Fruit fly (Drosophila melanogaster) whole organism, embryonic: ENCODE data around the gene CG9044.

Experiments
- Ada2b ChIP-seq: fragments of 200-800 bp; sonication (Bioruptor generic); IDR thresholded peaks from 2 replicates; pipeline ENCODE4 v1.3.6; 2022; ENCODE audit warnings: missing biosample characterization, missing genetic modification characterization
- C15 ChIP-seq: fragments of 200-800 bp; sonication (Bioruptor generic); IDR thresholded peaks from 3 replicates; pipeline ENCODE4 v1.3.6; 2022; ENCODE audit warnings: missing biosample characterization, missing genetic modification characterization
- CG11504 ChIP-seq: fragments of 200-800 bp; sonication (Bioruptor generic); optimal IDR thresholded peaks from 3 replicates; lab custom pipeline; 2019; ENCODE audit warnings: missing biosample characterization, mild to moderate bottlenecking, missing genetic modification characterization, moderate library complexity
- CG11723 ChIP-seq: fragments of 200-800 bp; sonication (Bioruptor generic); optimal IDR thresholded peaks from 2 replicates; lab custom pipeline; 2017; ENCODE audit warnings: missing biosample characterization, mild to moderate bottlenecking, missing genetic modification characterization
- CG12071 ChIP-seq: fragments of 200-800 bp; sonication (Bioruptor generic); optimal IDR thresholded peaks from 3 replicates; lab custom pipeline; 2018; ENCODE audit warnings: missing biosample characterization, mild to moderate bottlenecking, missing genetic modification characterization
- CG12236 ChIP-seq: fragments of 200-800 bp; sonication (Bioruptor generic); optimal IDR thresholded peaks from 2 replicates; lab custom pipeline; 2016; ENCODE audit warnings: missing biosample characterization, missing genetic modification characterization
- CG17186 ChIP-seq: fragments of 200-800 bp; sonication (Bioruptor generic); optimal IDR thresholded peaks from 3 replicates; lab custom pipeline; 2017; ENCODE audit warnings: missing biosample characterization, missing genetic modification reagents, missing genetic modification characterization
- CG17361 ChIP-seq: fragments of 200-800 bp; sonication (Bioruptor generic); IDR thresholded peaks from 3 replicates; pipeline ENCODE4 v1.3.6; 2022; ENCODE audit warnings: missing biosample characterization, missing genetic modification characterization
- CG17568 ChIP-seq: fragments of 200-800 bp; sonication (Bioruptor generic); optimal IDR thresholded peaks from 2 replicates; lab custom pipeline; 2018; ENCODE audit warnings: missing biosample characterization, mild to moderate bottlenecking, missing genetic modification characterization, moderate library complexity
- CG18262 ChIP-seq: fragments of 200-800 bp; optimal IDR thresholded peaks from 3 replicates; lab custom pipeline; 2019; ENCODE audit warnings: missing biosample characterization, mild to moderate bottlenecking, missing genetic modification characterization, moderate library complexity
- CG30431 ChIP-seq: fragments of 200-800 bp; sonication (Bioruptor generic); optimal IDR thresholded peaks from 2 replicates; lab custom pipeline; 2017; ENCODE audit warnings: missing biosample characterization, missing genetic modification characterization
- CG3065 ChIP-seq: fragments of 200-800 bp; sonication (Bioruptor generic); optimal IDR thresholded peaks from 2 replicates; lab custom pipeline; 2016; ENCODE audit warnings: missing biosample characterization, missing genetic modification characterization
- CG32532 ChIP-seq: fragments of 200-800 bp; sonication (Bioruptor generic); IDR thresholded peaks from 2 replicates; pipeline ENCODE4 v1.3.6; 2022; ENCODE audit warnings: missing biosample characterization, missing genetic modification characterization
- CG32767 ChIP-seq: fragments of 200-800 bp; sonication (Bioruptor generic); IDR thresholded peaks from 2 replicates; pipeline ENCODE4 v1.3.6; 2022; ENCODE audit warnings: missing biosample characterization, missing genetic modification characterization
- CG3281 ChIP-seq: fragments of 200-800 bp; sonication (Bioruptor generic); optimal IDR thresholded peaks from 3 replicates; lab custom pipeline; 2017; ENCODE audit warnings: missing biosample characterization, mild to moderate bottlenecking, missing genetic modification characterization
- CG42726 ChIP-seq: fragments of 200-800 bp; sonication (Bioruptor generic); IDR thresholded peaks from 2 replicates; pipeline ENCODE4 v1.3.6; 2022; ENCODE audit warnings: missing biosample characterization, missing genetic modification characterization; ENCODE audit not compliant: partially characterized antibody
- CG4424 ChIP-seq: fragments of 200-800 bp; sonication (Bioruptor generic); optimal IDR thresholded peaks from 3 replicates; lab custom pipeline; 2016; ENCODE audit warnings: missing biosample characterization, missing genetic modification characterization
- CG4707 ChIP-seq: fragments of 200-800 bp; sonication (Bioruptor generic); optimal IDR thresholded peaks from 2 replicates; lab custom pipeline; 2018; ENCODE audit warnings: missing biosample characterization, mild to moderate bottlenecking, missing genetic modification characterization, moderate library complexity
- CG5180 ChIP-seq: fragments of 200-800 bp; sonication (Bioruptor generic); optimal IDR thresholded peaks from 3 replicates; lab custom pipeline; 2017; ENCODE audit warnings: missing biosample characterization, missing genetic modification characterization, mild to moderate bottlenecking, moderate library complexity, missing genetic modification reagents
- CG6272 ChIP-seq: fragments of 200-800 bp; sonication (Bioruptor generic); IDR thresholded peaks from 2 replicates; pipeline ENCODE4 v1.3.6; 2022; ENCODE audit warnings: missing biosample characterization, missing genetic modification characterization
- D ChIP-seq, 2 experiments: fragments of 200-800 bp in 1 of 2; fragments of >200 bp in 1 of 2; sonication (Bioruptor generic) in 1 of 2; optimal IDR thresholded peaks; 2 replicates in 1 of 2; 3 replicates in 1 of 2; lab custom pipeline; 2017; ENCODE audit warnings: mild to moderate bottlenecking in 1 of 2, missing biosample characterization in 1 of 2, missing genetic modification characterization in 1 of 2, missing genetic modification reagents in 1 of 2
- D19B ChIP-seq: fragments of 200-800 bp; sonication (Bioruptor generic); optimal IDR thresholded peaks from 2 replicates; lab custom pipeline; 2017; ENCODE audit warnings: missing biosample characterization, mild to moderate bottlenecking, missing genetic modification characterization
- Hr3 ChIP-seq: fragments of 200-800 bp; sonication (Bioruptor generic); optimal IDR thresholded peaks from 3 replicates; lab custom pipeline; 2016; ENCODE audit warnings: missing biosample characterization, missing genetic modification characterization
- Hr39 ChIP-seq: fragments of >200 bp; optimal IDR thresholded peaks from 2 replicates; lab custom pipeline; 2017
- Kr ChIP-seq: fragments of 200-800 bp; sonication (Bioruptor generic); optimal IDR thresholded peaks from 2 replicates; lab custom pipeline; 2017; ENCODE audit warnings: missing biosample characterization, mild to moderate bottlenecking, missing genetic modification characterization
- MBD-R2 ChIP-seq: fragments of 200-800 bp; sonication (Bioruptor generic); IDR thresholded peaks from 2 replicates; pipeline ENCODE4 v1.3.6; 2022; ENCODE audit warnings: missing biosample characterization, missing genetic modification characterization
- Mrtf ChIP-seq: fragments of 200-800 bp; sonication (Bioruptor generic); IDR thresholded peaks from 3 replicates; pipeline ENCODE4 v1.3.6; 2022; ENCODE audit warnings: missing biosample characterization, missing genetic modification characterization
- Oaz ChIP-seq: fragments of 200-800 bp; sonication (Bioruptor generic); IDR thresholded peaks from 2 replicates; pipeline ENCODE4 v1.3.6; 2022; ENCODE audit warnings: missing biosample characterization, missing genetic modification characterization
- Ravus ChIP-seq: fragments of 200-800 bp; sonication (Bioruptor generic); IDR thresholded peaks from 2 replicates; pipeline ENCODE4 v1.3.6; 2022; ENCODE audit warnings: missing biosample characterization, missing genetic modification characterization
- ab ChIP-seq: fragments of 200-800 bp; sonication (Bioruptor generic); optimal IDR thresholded peaks from 2 replicates; lab custom pipeline; 2016; ENCODE audit warnings: missing biosample characterization, missing genetic modification characterization
- br ChIP-seq: fragments of >200 bp; optimal IDR thresholded peaks from 2 replicates; lab custom pipeline; 2017
- bsh ChIP-seq, 2 experiments: fragments of 200-800 bp; sonication (Bioruptor generic); optimal IDR thresholded peaks; 2 replicates each; lab custom pipeline; 2017 to 2018; ENCODE audit warnings: mild to moderate bottlenecking in 2 of 2, missing biosample characterization in 2 of 2, missing genetic modification characterization in 2 of 2, moderate library complexity in 1 of 2
- ci ChIP-seq: fragments of 200-800 bp; sonication (Bioruptor generic); IDR thresholded peaks from 3 replicates; pipeline ENCODE4 v1.3.6; 2022; ENCODE audit warnings: missing biosample characterization, missing genetic modification characterization
- cwo ChIP-seq: fragments of 200-800 bp; sonication (Bioruptor generic); optimal IDR thresholded peaks from 3 replicates; lab custom pipeline; 2017; ENCODE audit warnings: missing biosample characterization, missing genetic modification characterization, mild to moderate bottlenecking, moderate library complexity, missing genetic modification reagents
- danr ChIP-seq: fragments of 200-800 bp; sonication (Bioruptor generic); IDR thresholded peaks from 2 replicates; pipeline ENCODE4 v1.3.6; 2022; ENCODE audit warnings: missing biosample characterization, missing genetic modification characterization
- insv ChIP-seq, 2 experiments: fragments of 200-800 bp; sonication (Bioruptor generic); optimal IDR thresholded peaks; 3 replicates each; lab custom pipeline; 2016 to 2018; ENCODE audit warnings: missing biosample characterization in 2 of 2, missing genetic modification characterization in 2 of 2
- kni ChIP-seq: fragments of 200-800 bp; sonication (Bioruptor generic); optimal IDR thresholded peaks from 3 replicates; lab custom pipeline; 2017; ENCODE audit warnings: mild to moderate bottlenecking, missing biosample characterization, missing genetic modification reagents, missing genetic modification characterization
- luna ChIP-seq: fragments of 200-800 bp; sonication (Bioruptor generic); optimal IDR thresholded peaks from 2 replicates; lab custom pipeline; 2016; ENCODE audit warnings: missing biosample characterization, missing genetic modification characterization
- peb ChIP-seq: fragments of 200-800 bp; sonication (Bioruptor generic); IDR thresholded peaks from 2 replicates; pipeline ENCODE4 v1.3.6; 2022; ENCODE audit warnings: missing biosample characterization, missing genetic modification characterization
- phol ChIP-seq: fragments of 200-800 bp; sonication (Bioruptor generic); optimal IDR thresholded peaks from 3 replicates; lab custom pipeline; 2018; ENCODE audit warnings: missing biosample characterization, mild to moderate bottlenecking, missing genetic modification characterization, moderate library complexity
- psq ChIP-seq: fragments of 200-800 bp; sonication (Bioruptor generic); optimal IDR thresholded peaks from 2 replicates; lab custom pipeline; 2017; ENCODE audit warnings: missing biosample characterization, missing genetic modification characterization
- pum ChIP-seq: fragments of 200-800 bp; sonication (Bioruptor generic); optimal IDR thresholded peaks from 2 replicates; lab custom pipeline; 2016; ENCODE audit warnings: missing biosample characterization, missing genetic modification characterization
- ranshi ChIP-seq: fragments of 200-800 bp; sonication (Bioruptor generic); IDR thresholded peaks from 2 replicates; pipeline ENCODE4 v1.3.6; 2022; ENCODE audit warnings: missing biosample characterization, missing genetic modification characterization
- so ChIP-seq: fragments of 200-800 bp; sonication (Bioruptor generic); IDR thresholded peaks from 3 replicates; pipeline ENCODE4 v1.3.6; 2022; ENCODE audit warnings: missing biosample characterization, missing genetic modification characterization
- sob ChIP-seq: fragments of 200-800 bp; sonication (Bioruptor generic); IDR thresholded peaks from 2 replicates; pipeline ENCODE4 v1.3.6; 2022; ENCODE audit warnings: missing biosample characterization, missing genetic modification characterization
- tin ChIP-seq: fragments of 200-800 bp; sonication (Bioruptor generic); optimal IDR thresholded peaks from 3 replicates; lab custom pipeline; 2016; ENCODE audit warnings: missing biosample characterization, missing genetic modification characterization
- tx ChIP-seq: fragments of 200-800 bp; sonication (Bioruptor generic); optimal IDR thresholded peaks from 2 replicates; lab custom pipeline; 2016; ENCODE audit warnings: missing biosample characterization, missing genetic modification characterization
- usp ChIP-seq: fragments of >200 bp; optimal IDR thresholded peaks from 2 replicates; lab custom pipeline; 2017; ENCODE audit warnings: missing biosample characterization, missing genetic modification characterization
- z ChIP-seq: fragments of 200-800 bp; sonication (Bioruptor generic); IDR thresholded peaks from 3 replicates; pipeline ENCODE4 v1.3.6; 2022; ENCODE audit warnings: missing biosample characterization, missing genetic modification characterization
- zen2 ChIP-seq: fragments of 200-800 bp; sonication (Bioruptor generic); IDR thresholded peaks from 3 replicates; pipeline ENCODE4 v1.3.6; 2022; ENCODE audit warnings: missing biosample characterization, missing genetic modification characterization; ENCODE audit not compliant: partially characterized antibody

The CG9044 gene

DNA sequence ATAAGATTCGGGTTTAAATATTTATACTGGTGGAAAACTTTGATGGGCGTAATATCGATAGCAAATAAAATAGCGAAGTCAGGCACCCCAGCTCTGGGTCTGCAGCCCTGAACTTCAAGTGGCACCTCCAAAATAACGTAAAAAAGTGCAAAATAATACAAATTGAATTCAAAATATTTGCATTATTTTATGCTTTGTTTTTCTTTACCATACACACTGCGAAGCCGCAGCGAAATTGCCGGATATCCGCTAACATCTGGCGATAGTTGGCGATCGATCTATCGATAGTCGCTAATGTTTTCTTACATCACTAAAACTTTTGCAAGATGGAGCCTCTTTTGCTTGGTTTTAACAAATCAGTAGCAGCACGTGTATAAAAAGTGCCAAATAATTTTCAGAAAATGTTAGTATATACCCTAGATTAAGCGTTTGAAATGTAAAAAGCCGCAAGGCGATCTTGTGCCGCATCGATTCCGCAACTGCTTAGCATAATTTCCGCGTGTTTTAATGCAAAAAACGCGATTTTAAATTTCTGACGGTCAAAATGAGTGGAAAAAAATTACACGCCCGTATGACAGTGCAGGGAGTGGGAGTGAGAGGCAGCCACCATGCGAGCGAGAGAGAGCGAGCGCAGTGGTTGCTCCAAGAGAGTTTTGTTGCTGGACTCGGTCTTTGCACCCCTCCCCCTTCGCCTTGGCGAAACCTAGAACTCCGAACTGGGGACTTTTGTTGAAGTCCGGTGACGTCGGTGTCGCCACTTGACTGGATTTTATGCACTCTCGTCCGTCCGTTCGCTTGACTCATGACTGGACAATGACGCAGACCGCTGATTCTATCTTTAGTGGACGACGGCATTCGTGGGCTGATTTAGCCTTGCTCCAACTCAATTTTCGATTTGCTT lies 32.4 kb downstream of the CG9044 start, which contains the start of gene eIF4A (continued):
- TF ChIP-seq CG12071 = peak; percentile 29
- TF ChIP-seq CG5180 (GFP tag; lab: Kevin White, UChicago) = no peak
- TF ChIP-seq phol (tag; lab: Kevin White, UChicago) = peak; percentile 99
- no peak for TF ChIP-seq CG32767 (GFP tag; lab: Robert Waterston, UW)
- TF ChIP-seq CG18262 (tag; lab: Kevin White, UChicago) = no peak
- no peak for TF ChIP-seq br
- TF ChIP-seq CG30431 = no peak
- no peak for TF ChIP-seq Ravus (GFP tag; lab: Robert Waterston, UW)
- 0 out of 2 replicates have a peak, but pooled peaks have one; percentile 43 for TF ChIP-seq CG6272
- TF ChIP-seq z (GFP tag; lab: Robert Waterston, UW) = no peak
- peak; percentile 47 for TF ChIP-seq CG17568 (GFP tag; lab: Kevin White, UChicago)
- TF ChIP-seq D19B = no peak
- no peak for TF ChIP-seq Mrtf (GFP tag; lab: Robert Waterston, UW)
- no peak for TF ChIP-seq zen2
- no peak for TF ChIP-seq pum (GFP tag; lab: Kevin White, UChicago)
- TF ChIP-seq psq (GFP tag; lab: Kevin White, UChicago) = no peak
- TF ChIP-seq CG11504 (tag; lab: Kevin White, UChicago) = peak; percentile 13
- TF ChIP-seq Ada2b (GFP tag; lab: Robert Waterston, UW) = no peak
- no peak for TF ChIP-seq CG4424 (GFP tag; lab: Kevin White, UChicago)
- no peak for TF ChIP-seq CG3281 (GFP tag; lab: Kevin White, UChicago)
- TF ChIP-seq ci (GFP tag; lab: Robert Waterston, UW) = no peak
- TF ChIP-seq sob = no peak
- no peak for TF ChIP-seq usp (GFP tag; lab: Kevin White, UChicago)
- peak; percentile 89 for TF ChIP-seq cwo (GFP tag; lab: Kevin White, UChicago)
- TF ChIP-seq Hr3 (GFP tag; lab: Kevin White, UChicago) = no peak
- TF ChIP-seq CG32532 (GFP tag; lab: Robert Waterston, UW) = no peak
- no peak for TF ChIP-seq CG4707 (GFP tag; lab: Kevin White, UChicago)
- TF ChIP-seq D (optimal IDR thresholded peaks at IDR 0.05; lab: Kevin White, UChicago) = no peak
- TF ChIP-seq D (GFP tag; optimal IDR thresholded peaks at IDR 0.05; lab: Kevin White, UChicago) = no peak
- TF ChIP-seq C15 = no peak
- peak; percentile 64 for TF ChIP-seq CG17186 (GFP tag; lab: Kevin White, UChicago)
- TF ChIP-seq CG11723 (GFP tag; lab: Kevin White, UChicago) = no peak
- TF ChIP-seq ab (GFP tag; lab: Kevin White, UChicago) = no peak
- no peak for TF ChIP-seq CG3065
- no peak for TF ChIP-seq CG17361
- no peak for TF ChIP-seq tx (GFP tag; lab: Kevin White, UChicago)
- no peak for TF ChIP-seq so (GFP tag; lab: Robert Waterston, UW)
- TF ChIP-seq kni (GFP tag; lab: Kevin White, UChicago) = no peak
- no peak for TF ChIP-seq CG42726
- no peak for TF ChIP-seq danr (GFP tag; lab: Robert Waterston, UW)
- TF ChIP-seq Oaz (GFP tag; lab: Robert Waterston, UW) = no peak
- no peak for TF ChIP-seq insv (GFP tag; optimal IDR thresholded peaks at IDR 0.05; lab: Kevin White, UChicago)
- TF ChIP-seq Kr (GFP tag; lab: Kevin White, UChicago) = no peak
- TF ChIP-seq tin (GFP tag; lab: Kevin White, UChicago) = no peak
- TF ChIP-seq CG12236 = no peak
- TF ChIP-seq MBD-R2 (GFP tag; lab: Robert Waterston, UW) = no peak
- no peak for TF ChIP-seq luna (GFP tag; lab: Kevin White, UChicago)
- TF ChIP-seq ranshi (GFP tag; lab: Robert Waterston, UW) = no peak
- TF ChIP-seq peb (GFP tag; lab: Robert Waterston, UW) = no peak
- TF ChIP-seq bsh (GFP tag; optimal IDR thresholded peaks at IDR 0.05; lab: Kevin White, UChicago) = peak in 1 of 2 experiments; percentile 22
- TF ChIP-seq Hr39 (lab: Kevin White, UChicago) = no peak
